Fruit fly (Drosophila melanogaster) whole organism, wandering third instar larva: Measurements from ENCODE around the gene PH4alphaNE1.

Experiments
- CG32264 ChIP-seq: fragments of 200-800 bp; sonication (Bioruptor generic); optimal IDR thresholded peaks from 2 replicates; lab custom pipeline; 2016; ENCODE audit warnings: missing biosample characterization, missing genetic modification characterization
- CG9705 ChIP-seq: fragments of 200-800 bp; sonication (Bioruptor generic); optimal IDR thresholded peaks from 2 replicates; lab custom pipeline; 2018; ENCODE audit warnings: missing biosample characterization, mild to moderate bottlenecking, missing genetic modification characterization
- CrebA ChIP-seq: fragments of 200-800 bp; sonication (Bioruptor generic); optimal IDR thresholded peaks from 2 replicates; lab custom pipeline; 2016; ENCODE audit warnings: missing biosample characterization, mild to moderate bottlenecking, missing genetic modification characterization, borderline replicate concordance
- Dfd ChIP-seq: fragments of >200 bp; optimal IDR thresholded peaks from 2 replicates; lab custom pipeline; 2017; ENCODE audit warnings: missing biosample characterization, missing genetic modification characterization
- Dif ChIP-seq: fragments of 200-275, 200-300 bp; sonication (Bioruptor generic); optimal IDR thresholded peaks from 2 replicates; lab custom pipeline; 2018; ENCODE audit warnings: missing biosample characterization, missing genetic modification characterization; ENCODE audit not compliant: partially characterized antibody
- GATAd ChIP-seq: sonication (Bioruptor generic); optimal IDR thresholded peaks from 2 replicates; lab custom pipeline; 2016; ENCODE audit warnings: missing biosample characterization, missing genetic modification characterization
- HLH106 ChIP-seq: fragments of 200-800 bp; optimal IDR thresholded peaks from 3 replicates; lab custom pipeline; 2019; ENCODE audit warnings: missing biosample characterization, mild to moderate bottlenecking, missing genetic modification characterization, moderate library complexity
- Hnf4 ChIP-seq: fragments of 200-800 bp; sonication (Bioruptor generic); optimal IDR thresholded peaks from 2 replicates; lab custom pipeline; 2016; ENCODE audit warnings: missing biosample characterization, mild to moderate bottlenecking, missing genetic modification characterization
- Hr78 ChIP-seq: fragments of >200 bp; optimal IDR thresholded peaks from 2 replicates; lab custom pipeline; 2017; ENCODE audit warnings: missing biosample characterization, missing genetic modification characterization
- Mio ChIP-seq: sonication (Bioruptor generic); optimal IDR thresholded peaks from 2 replicates; lab custom pipeline; 2016; ENCODE audit warnings: missing biosample characterization, missing genetic modification characterization
- Myc ChIP-seq: fragments of >200 bp; optimal IDR thresholded peaks from 2 replicates; lab custom pipeline; 2017
- N ChIP-seq: fragments of >200 bp; optimal IDR thresholded peaks from 2 replicates; lab custom pipeline; 2018; ENCODE audit warnings: missing biosample characterization, missing external identifiers, missing genetic modification characterization
- OdsH ChIP-seq: fragments of 200-800 bp; sonication (Bioruptor generic); optimal IDR thresholded peaks from 2 replicates; lab custom pipeline; 2016; ENCODE audit warnings: missing biosample characterization, mild to moderate bottlenecking, missing genetic modification characterization
- Rel ChIP-seq, 2 experiments: fragments of 200-800 bp; sonication (Bioruptor generic) in 1 of 2; optimal IDR thresholded peaks; 2 replicates in 1 of 2; 3 replicates in 1 of 2; lab custom pipeline; 2016 to 2019; ENCODE audit warnings: mild to moderate bottlenecking in 2 of 2, missing biosample characterization in 2 of 2, missing genetic modification characterization in 2 of 2, moderate library complexity in 1 of 2
- Sp1 ChIP-seq: fragments of 200-800 bp; sonication (Bioruptor generic); optimal IDR thresholded peaks from 3 replicates; lab custom pipeline; 2019; ENCODE audit warnings: missing biosample characterization, mild to moderate bottlenecking, missing genetic modification characterization, moderate library complexity
- Vsx2 ChIP-seq: fragments of 200-300, 225-300 bp; sonication (Bioruptor generic); optimal IDR thresholded peaks from 2 replicates; lab custom pipeline; 2018; ENCODE audit warnings: missing biosample characterization, missing genetic modification characterization; ENCODE audit not compliant: partially characterized antibody
- br ChIP-seq: fragments of 200-800 bp; sonication (Bioruptor generic); optimal IDR thresholded peaks from 2 replicates; lab custom pipeline; 2016; ENCODE audit warnings: missing biosample characterization, missing genetic modification characterization
- dmrt93B ChIP-seq: fragments of 200-800 bp; sonication (Bioruptor generic); optimal IDR thresholded peaks from 2 replicates; lab custom pipeline; 2018; ENCODE audit warnings: missing biosample characterization, mild to moderate bottlenecking, missing genetic modification characterization
- dsf ChIP-seq: sonication (Bioruptor generic); optimal IDR thresholded peaks from 2 replicates; lab custom pipeline; 2016; ENCODE audit warnings: missing biosample characterization, missing genetic modification characterization, borderline replicate concordance
- ey ChIP-seq: fragments of 200-800 bp; sonication (Bioruptor generic); optimal IDR thresholded peaks from 2 replicates; lab custom pipeline; 2016; ENCODE audit warnings: missing biosample characterization, missing genetic modification characterization
- foxo ChIP-seq, 2 experiments: fragments of 200-800 bp; sonication (Bioruptor generic); optimal IDR thresholded peaks; 2 replicates in 1 of 2; 3 replicates in 1 of 2; lab custom pipeline; 2016 to 2017; ENCODE audit warnings: missing biosample characterization in 2 of 2, missing genetic modification characterization in 2 of 2
- fru ChIP-seq: fragments of 200-800 bp; sonication (Bioruptor generic); optimal IDR thresholded peaks from 3 replicates; lab custom pipeline; 2016; ENCODE audit warnings: missing biosample characterization, mild to moderate bottlenecking, missing genetic modification characterization
- h ChIP-seq: fragments of 200-800 bp; sonication (Bioruptor generic); optimal IDR thresholded peaks from 3 replicates; lab custom pipeline; 2016; ENCODE audit warnings: missing biosample characterization, mild to moderate bottlenecking, missing genetic modification characterization
- jim ChIP-seq: fragments of 175-275, 200-325 bp; sonication (Bioruptor generic); optimal IDR thresholded peaks from 2 replicates; lab custom pipeline; 2016; ENCODE audit warnings: missing biosample characterization, mild to moderate bottlenecking, missing genetic modification characterization
- pan ChIP-seq: fragments of >200 bp; optimal IDR thresholded peaks from 2 replicates; lab custom pipeline; 2017
- psq ChIP-seq: fragments of 200-800 bp; sonication (Bioruptor generic); optimal IDR thresholded peaks from 3 replicates; lab custom pipeline; 2017; ENCODE audit warnings: missing biosample characterization, mild to moderate bottlenecking, missing genetic modification characterization, moderate library complexity
- rgr ChIP-seq: fragments of 200-800 bp; sonication (Bioruptor generic); optimal IDR thresholded peaks from 3 replicates; lab custom pipeline; 2016; ENCODE audit warnings: missing biosample characterization, mild to moderate bottlenecking, missing genetic modification characterization
- sage ChIP-seq: fragments of 200-800 bp; sonication (Bioruptor generic); optimal IDR thresholded peaks from 2 replicates; lab custom pipeline; 2016; ENCODE audit warnings: missing biosample characterization, mild to moderate bottlenecking, missing genetic modification characterization
- sv ChIP-seq: fragments of 200-800 bp; sonication (Bioruptor generic); optimal IDR thresholded peaks from 3 replicates; lab custom pipeline; 2016; ENCODE audit warnings: missing biosample characterization, missing genetic modification characterization
- tai ChIP-seq: sonication (Bioruptor generic); optimal IDR thresholded peaks from 2 replicates; lab custom pipeline; 2016; ENCODE audit warnings: missing biosample characterization, missing genetic modification characterization
- usp ChIP-seq: fragments of >200 bp; optimal IDR thresholded peaks from 2 replicates; lab custom pipeline; 2017; ENCODE audit warnings: missing biosample characterization, missing genetic modification characterization
- woc ChIP-seq: sonication (Bioruptor generic); optimal IDR thresholded peaks from 2 replicates; lab custom pipeline; 2016; ENCODE audit warnings: missing biosample characterization, mild to moderate bottlenecking, missing genetic modification characterization

The PH4alphaNE1 gene

DNA sequence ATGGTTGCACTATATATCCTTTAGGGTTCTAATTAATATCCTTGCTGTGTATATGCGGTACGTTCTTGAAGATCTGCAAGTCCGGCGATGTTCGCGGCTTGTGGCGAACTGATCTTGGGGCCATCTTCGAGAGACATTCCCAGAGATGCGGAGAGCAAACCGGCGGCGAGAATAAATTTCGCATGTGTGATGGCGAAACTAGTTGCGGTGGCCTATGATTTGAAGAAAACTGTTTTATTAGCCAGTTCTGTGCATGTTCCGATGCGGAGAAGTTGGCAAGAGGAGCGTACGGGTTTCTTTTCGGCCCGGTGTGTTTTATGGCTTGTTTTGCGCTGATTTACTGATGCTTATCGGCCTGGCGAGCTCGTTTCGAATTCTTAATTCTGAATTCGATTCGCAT, at the start of gene PH4alphaNE1:
Gene PH4alphaNE1, minus strand, starts transcription at position 101 of the 400 bp plus-strand sequence.
- TF ChIP-seq woc (no peak), rgr (GFP tag; lab: Kevin White, UChicago) (no peak), GATAd (no peak), HLH106 (no peak), N (GFP tag; lab: Kevin White, UChicago) (no peak), OdsH (GFP tag; lab: Kevin White, UChicago) (no peak), jim (GFP tag; lab: Kevin White, UChicago) (no peak), CrebA (GFP tag; lab: Kevin White, UChicago) (no peak)
- TF ChIP-seq, all 38 proteins: peak for 0

dm6 chr3R:30544974-30545373, 44.8 kb upstream of the PH4alphaNE1 start:
- TF ChIP-seq Dfd (GFP tag; lab: Kevin White, UChicago) (no peak), pan (lab: Kevin White, UChicago) (no peak), Hr78 (GFP tag; lab: Kevin White, UChicago) (no peak), Vsx2 (no peak), HLH106 (no peak), sage (GFP tag; lab: Kevin White, UChicago) (no peak), rgr (GFP tag; lab: Kevin White, UChicago) (no peak), Myc (no peak), br (GFP tag; lab: Kevin White, UChicago) (no peak)

DNA sequence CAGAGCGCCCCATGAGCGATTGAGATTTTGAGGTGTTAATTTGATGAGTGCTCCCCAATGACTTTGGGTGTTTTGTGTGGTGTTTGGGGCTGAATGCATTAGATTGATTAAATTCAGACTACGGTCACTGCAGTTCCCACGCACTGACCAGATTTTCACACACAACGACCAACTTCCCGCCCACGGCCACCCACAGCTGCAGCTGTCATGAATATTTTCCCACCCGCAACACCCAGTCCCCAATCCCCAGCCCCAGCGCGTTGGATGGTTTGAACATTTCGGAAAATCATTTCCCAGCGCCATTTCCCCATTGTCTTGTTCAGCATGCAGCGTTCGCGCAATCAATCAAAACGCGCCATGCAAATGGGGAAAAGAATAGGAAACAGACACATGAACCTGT, 41.3 kb upstream of the PH4alphaNE1 start:
- TF ChIP-seq br (GFP tag; lab: Kevin White, UChicago) (no peak), rgr (GFP tag; lab: Kevin White, UChicago) (no peak), dmrt93B (GFP tag; lab: Kevin White, UChicago) (no peak), Sp1 (GFP tag; lab: Kevin White, UChicago) (no peak), Hr78 (GFP tag; lab: Kevin White, UChicago) (no peak), usp (no peak), GATAd (no peak), N (GFP tag; lab: Kevin White, UChicago) (no peak), Dif (GFP tag; lab: Kevin White, UChicago) (no peak), CG32264 (GFP tag; lab: Kevin White, UChicago) (no peak)

dm6 chr3R:30540196-30540595, 40.1 kb upstream of the PH4alphaNE1 start:
- TF ChIP-seq fru: peak; percentile 34
- TF ChIP-seq dmrt93B (GFP tag; lab: Kevin White, UChicago): peak; percentile 23
- TF ChIP-seq psq (GFP tag; lab: Kevin White, UChicago): peak; percentile 1
- no peak for TF ChIP-seq Dfd (GFP tag; lab: Kevin White, UChicago)
- TF ChIP-seq Mio (GFP tag; lab: Kevin White, UChicago): no peak
- TF ChIP-seq sv (GFP tag; lab: Kevin White, UChicago): peak; percentile 80
- no peak for TF ChIP-seq usp
- no peak for TF ChIP-seq GATAd
- no peak for TF ChIP-seq Hr78 (GFP tag; lab: Kevin White, UChicago)
- TF ChIP-seq HLH106: peak; percentile 53
- peak in 1 of 2 experiments; percentile 51 for TF ChIP-seq foxo (GFP tag; optimal IDR thresholded peaks at IDR 0.05; lab: Kevin White, UChicago)
- TF ChIP-seq sage (GFP tag; lab: Kevin White, UChicago): no peak
- TF ChIP-seq Hnf4: peak; percentile 40
- no peak for TF ChIP-seq dsf (GFP tag; lab: Kevin White, UChicago)
- peak; percentile 62 for TF ChIP-seq h (GFP tag; lab: Kevin White, UChicago)
- peak; percentile 60 for TF ChIP-seq rgr (GFP tag; lab: Kevin White, UChicago)
- no peak for TF ChIP-seq jim (GFP tag; lab: Kevin White, UChicago)
- no peak for TF ChIP-seq N (GFP tag; lab: Kevin White, UChicago)
- TF ChIP-seq OdsH (GFP tag; lab: Kevin White, UChicago): peak; percentile 19
- no peak for TF ChIP-seq woc
- no peak for TF ChIP-seq CG32264 (GFP tag; lab: Kevin White, UChicago)
- TF ChIP-seq ey (GFP tag; lab: Kevin White, UChicago): peak; percentile 61
- peak; percentile 12 for TF ChIP-seq Sp1 (GFP tag; lab: Kevin White, UChicago)
- TF ChIP-seq br (GFP tag; lab: Kevin White, UChicago): peak; percentile 54
- no peak for TF ChIP-seq tai
- no peak for TF ChIP-seq Rel (GFP tag; optimal IDR thresholded peaks at IDR 0.05; lab: Kevin White, UChicago)
- TF ChIP-seq Rel (tag; optimal IDR thresholded peaks at IDR 0.05; lab: Kevin White, UChicago): no peak
- peak; percentile 47 for TF ChIP-seq CG9705
